Fruit fly (Drosophila melanogaster): Measurements from ENCODE around the gene CG14443.

Gene CG14443

DNA sequence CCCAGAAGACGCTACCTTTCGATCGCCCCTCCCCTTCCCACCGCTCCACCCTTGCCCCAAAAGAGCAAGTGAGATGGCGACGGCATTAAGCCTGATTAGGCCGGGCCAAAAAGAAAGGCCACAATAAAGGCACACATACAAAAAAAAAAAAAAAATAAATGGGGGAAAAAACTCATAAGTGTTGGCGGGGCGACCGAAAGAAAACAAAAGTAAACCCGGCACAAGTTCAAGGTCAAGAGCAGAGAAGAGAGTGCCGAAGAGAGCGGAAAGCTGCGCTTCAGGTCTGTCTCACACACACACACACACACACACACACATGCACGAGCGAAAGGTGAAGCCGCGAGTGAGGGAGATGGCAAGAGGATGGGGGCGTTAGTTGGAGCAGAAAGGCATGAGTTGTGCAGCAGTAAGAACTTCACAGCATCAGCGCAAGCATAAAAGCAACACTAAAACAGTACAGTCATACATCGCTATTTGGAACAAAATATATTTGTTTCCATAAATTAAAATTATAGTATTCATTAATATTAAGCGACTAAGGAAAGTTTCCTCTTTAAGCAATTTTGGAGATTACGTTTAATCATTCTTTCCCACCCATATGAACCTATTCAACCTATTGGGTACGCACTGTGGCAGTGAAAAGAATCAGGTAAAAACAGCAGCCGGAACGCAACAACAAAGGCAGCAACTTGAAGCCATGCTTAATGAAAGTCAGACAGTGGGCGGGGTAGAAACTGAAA lies 9.6 kb upstream of the CG14443 start (continued):
- TF ChIP-seq ATbp (GFP tag; optimal IDR thresholded peaks at IDR 0.05) (peak; percentile 6), Trl (optimal IDR thresholded peaks at IDR 0.05) (peak in 1 of 2 experiments; percentile 19), Trl (GFP tag; optimal IDR thresholded peaks at IDR 0.05) (no peak), gem (tag; optimal IDR thresholded peaks at IDR 0.05) (peak; percentile 62), CG4424 (GFP tag; optimal IDR thresholded peaks at IDR 0.05) (peak; percentile 39), ash1 (GFP tag; optimal IDR thresholded peaks at IDR 0.05) (no peak), sens (GFP tag) (peak; percentile 71), stwl (tag; optimal IDR thresholded peaks at IDR 0.05) (no peak), zen2 (GFP tag; IDR thresholded peaks at IDR 0.05; ENCODE audit: partially characterized antibody) (no peak), CG8478 (optimal IDR thresholded peaks at IDR 0.05) (no peak), row (GFP tag; IDR thresholded peaks at IDR 0.05) (peak; percentile 62), knrl (GFP tag; IDR thresholded peaks at IDR 0.05; ENCODE audit: partially characterized antibody) (no peak), lola (GFP tag; optimal IDR thresholded peaks at IDR 0.05) (peak in 1 of 3 experiments; percentile 54), bsh (GFP tag; optimal IDR thresholded peaks at IDR 0.05) (peak; percentile 43 to 68), CG9727 (GFP tag; optimal IDR thresholded peaks at IDR 0.05) (peak; percentile 18), sqz (GFP tag; optimal IDR thresholded peaks at IDR 0.05) (peak; percentile 69), CG1792 (GFP tag; optimal IDR thresholded peaks at IDR 0.05) (no peak), Spps (tag; optimal IDR thresholded peaks at IDR 0.05) (peak; percentile 39), prd (optimal IDR thresholded peaks at IDR 0.05) (no peak), prd (GFP tag; IDR thresholded peaks at IDR 0.05) (peak; percentile 62), CG13775 (GFP tag; optimal IDR thresholded peaks at IDR 0.05) (no peak), Rx (GFP tag; IDR thresholded peaks at IDR 0.05) (0 out of 2 replicates have a peak, but pooled peaks have one; percentile 23), CG9932 (GFP tag; IDR thresholded peaks at IDR 0.05) (0 out of 2 replicates have a peak, but pooled peaks have one; percentile 38), CG2712 (tag; optimal IDR thresholded peaks at IDR 0.05) (peak; percentile 66), eve (GFP tag; optimal IDR thresholded peaks at IDR 0.05) (no peak), Drgx (GFP tag; IDR thresholded peaks at IDR 0.05) (peak; percentile 46; the same call in 1 of the 2 replicates), CG32532 (GFP tag; IDR thresholded peaks at IDR 0.05) (peak; percentile 39; the same call in 1 of the 2 replicates), CG10979 (tag; optimal IDR thresholded peaks at IDR 0.05) (peak; percentile 69), CG2889 (GFP tag; IDR thresholded peaks at IDR 0.05) (no peak), CG8924 (tag; optimal IDR thresholded peaks at IDR 0.05) (peak; percentile 4), Chrac-16 (GFP tag; optimal IDR thresholded peaks at IDR 0.05) (peak; percentile 31), CG34422 (GFP tag; IDR thresholded peaks at IDR 0.05) (0 out of 3 replicates have a peak, but pooled peaks have one; percentile 28), CG17385 (GFP tag; optimal IDR thresholded peaks at IDR 0.05) (peak; percentile 7), oc (tag; optimal IDR thresholded peaks at IDR 0.05) (peak; percentile 84), PHDP (tag; optimal IDR thresholded peaks at IDR 0.05) (peak; percentile 31), odd (GFP tag; optimal IDR thresholded peaks at IDR 0.05) (no peak), kni (GFP tag; optimal IDR thresholded peaks at IDR 0.05) (peak; percentile 39), peb (GFP tag; IDR thresholded peaks at IDR 0.05) (peak; percentile 47; the same call in 1 of the 2 replicates), sisA (GFP tag; IDR thresholded peaks at IDR 0.05) (0 out of 2 replicates have a peak, but pooled peaks have one; percentile 24), ssp (GFP tag; IDR thresholded peaks at IDR 0.05) (peak; percentile 39; the same call in 1 of the 2 replicates), H2.0 (GFP tag; IDR thresholded peaks at IDR 0.05) (no peak), CG17361 (GFP tag; IDR thresholded peaks at IDR 0.05) (0 out of 3 replicates have a peak, but pooled peaks have one; percentile 28), CoRest (tag; optimal IDR thresholded peaks at IDR 0.05) (peak; percentile 20), dmrt11E (tag; optimal IDR thresholded peaks at IDR 0.05) (peak; percentile 60), Hr78 (GFP tag; optimal IDR thresholded peaks at IDR 0.05) (peak in 1 of 2 experiments; percentile 50), CG1832 (GFP tag; optimal IDR thresholded peaks at IDR 0.05) (peak; percentile 39), CG18262 (tag; optimal IDR thresholded peaks at IDR 0.05) (peak; percentile 49), fd64A (GFP tag; optimal IDR thresholded peaks at IDR 0.05) (no peak), dmrt99B (tag; optimal IDR thresholded peaks at IDR 0.05) (peak; percentile 24)

Data from whole organism, embryonic.